Worm (Caenorhabditis elegans) whole organism, L1 larva: ENCODE data around the gene fbxa-154.

ENCODE experiments used
- dpl-1 ChIP-seq, 3 experiments: fragments of 150-350 bp in 2 of 3; sonication (generic microtip) in 1 of 3; optimal IDR thresholded peaks; 2 replicates each; lab custom pipeline; 2014 to 2017; ENCODE audit warnings: missing biosample characterization in 3 of 3, missing genetic modification characterization in 3 of 3, missing genetic modification reagents in 3 of 3
- nhr-76 ChIP-seq: sonication (generic microtip); optimal IDR thresholded peaks from 2 replicates; lab custom pipeline; 2017; ENCODE audit warnings: missing biosample characterization, missing genetic modification characterization
- snpc-4 ChIP-seq: fragments of 150-350 bp; optimal IDR thresholded peaks from 2 replicates; lab custom pipeline; 2014; ENCODE audit warnings: missing biosample characterization, missing genetic modification characterization
- unc-86 ChIP-seq: sonication (generic microtip); optimal IDR thresholded peaks from 2 replicates; lab custom pipeline; 2016; ENCODE audit warnings: missing genetic modification characterization, missing compliant biosample characterization
- ztf-11 ChIP-seq, 2 experiments: sonication (generic microtip); optimal IDR thresholded peaks; 2 replicates each; lab custom pipeline; 2016 to 2017; ENCODE audit warnings: missing genetic modification characterization in 2 of 2, missing biosample characterization in 1 of 2, missing compliant biosample characterization in 1 of 2

ce11 chrV:15571006-15571526 lies 33.9 kb downstream of the fbxa-154 start, which contains the start of gene fbxa-95:
- no peak for TF ChIP-seq ztf-11 (tag; optimal IDR thresholded peaks at IDR 0.05; lab: Kevin White, UChicago)
- TF ChIP-seq snpc-4 (tag; lab: Kevin White, UChicago): no peak
- TF ChIP-seq unc-86 (tag; lab: Kevin White, UChicago): no peak
- no peak for TF ChIP-seq dpl-1 (GFP tag; optimal IDR thresholded peaks at IDR 0.05; lab: Kevin White, UChicago)
- no peak for TF ChIP-seq nhr-76 (tag; lab: Kevin White, UChicago)
